Worm (Caenorhabditis elegans) whole organism, late embryonic: Measurements from ENCODE around the gene clec-164.

Source experiments
- C08G9.2 ChIP-seq: sonication (generic microtip); optimal IDR thresholded peaks from 2 replicates; lab custom pipeline; 2016; ENCODE audit warnings: mild to moderate bottlenecking, missing genetic modification characterization, moderate library complexity, missing compliant biosample characterization
- K02D7.2 ChIP-seq: sonication (generic microtip); optimal IDR thresholded peaks from 2 replicates; lab custom pipeline; 2017; ENCODE audit warnings: mild to moderate bottlenecking, missing genetic modification characterization, missing compliant biosample characterization
- T23F11.4 ChIP-seq: fragments of 200-800 bp; sonication (Bioruptor generic); optimal IDR thresholded peaks from 2 replicates; lab custom pipeline; 2018; ENCODE audit warnings: mild to moderate bottlenecking, missing genetic modification characterization, missing compliant biosample characterization
- ceh-14 ChIP-seq: sonication (generic microtip); optimal IDR thresholded peaks from 2 replicates; lab custom pipeline; 2016; ENCODE audit warnings: missing genotype, missing genetic modification characterization, missing compliant biosample characterization
- ceh-18 ChIP-seq: sonication (generic microtip); optimal IDR thresholded peaks from 2 replicates; lab custom pipeline; 2016; ENCODE audit warnings: missing genetic modification characterization, missing compliant biosample characterization
- ceh-2 ChIP-seq: sonication (generic microtip); optimal IDR thresholded peaks from 2 replicates; lab custom pipeline; 2016; ENCODE audit warnings: missing genotype, missing genetic modification characterization, missing compliant biosample characterization
- ceh-24 ChIP-seq: sonication (generic microtip); optimal IDR thresholded peaks from 2 replicates; lab custom pipeline; 2016; ENCODE audit warnings: mild to moderate bottlenecking, missing genetic modification characterization, missing compliant biosample characterization
- ceh-30 ChIP-seq: fragments of 150-350 bp; optimal IDR thresholded peaks from 2 replicates; lab custom pipeline; 2014; ENCODE audit warnings: missing biosample characterization, missing genetic modification characterization
- ceh-45 ChIP-seq: fragments of 200-800 bp; sonication (Bioruptor generic); IDR thresholded peaks from 2 replicates; pipeline ENCODE4 v1.3.6; 2022; ENCODE audit warnings: missing genetic modification reagents, missing genetic modification characterization, missing compliant biosample characterization
- ceh-9 ChIP-seq: sonication (generic microtip); optimal IDR thresholded peaks from 2 replicates; lab custom pipeline; 2016; ENCODE audit warnings: mild to moderate bottlenecking, missing genetic modification characterization, inconsistent platforms, missing compliant biosample characterization
- che-1 ChIP-seq: sonication (generic microtip); optimal IDR thresholded peaks from 2 replicates; lab custom pipeline; 2016; ENCODE audit warnings: mild to moderate bottlenecking, missing genetic modification characterization, missing compliant biosample characterization
- dve-1 ChIP-seq: sonication (generic microtip); optimal IDR thresholded peaks from 2 replicates; lab custom pipeline; 2017; ENCODE audit warnings: antibody characterized with exemption, mild to moderate bottlenecking, missing genetic modification characterization, missing compliant biosample characterization
- elt-2 ChIP-seq: sonication (generic microtip); optimal IDR thresholded peaks from 2 replicates; lab custom pipeline; 2016; ENCODE audit warnings: missing genetic modification reagents, missing genetic modification characterization, missing compliant biosample characterization
- elt-4 ChIP-seq: sonication (generic microtip); optimal IDR thresholded peaks from 2 replicates; lab custom pipeline; 2016; ENCODE audit warnings: missing genetic modification characterization, missing compliant biosample characterization
- ets-4 ChIP-seq: sonication (generic microtip); optimal IDR thresholded peaks from 2 replicates; lab custom pipeline; 2016; ENCODE audit warnings: missing genetic modification characterization, missing compliant biosample characterization
- fkh-6 ChIP-seq: sonication (generic microtip); optimal IDR thresholded peaks from 2 replicates; lab custom pipeline; 2016; ENCODE audit warnings: missing genetic modification characterization, missing compliant biosample characterization
- gmeb-2 ChIP-seq: sonication (generic microtip); optimal IDR thresholded peaks from 2 replicates; lab custom pipeline; 2016; ENCODE audit warnings: missing genetic modification characterization, inconsistent platforms, missing compliant biosample characterization
- mec-3 ChIP-seq: sonication (generic microtip); optimal IDR thresholded peaks from 2 replicates; lab custom pipeline; 2016; ENCODE audit warnings: borderline replicate concordance, missing genetic modification characterization, missing compliant biosample characterization
- nhr-11 ChIP-seq: fragments of 150-350 bp; optimal IDR thresholded peaks from 2 replicates; lab custom pipeline; 2014; ENCODE audit warnings: missing biosample characterization, missing genetic modification characterization
- nhr-232 ChIP-seq: sonication (generic microtip); optimal IDR thresholded peaks from 2 replicates; lab custom pipeline; 2016; ENCODE audit warnings: missing genetic modification characterization, missing compliant biosample characterization
- npax-4 ChIP-seq: sonication (generic microtip); optimal IDR thresholded peaks from 2 replicates; lab custom pipeline; 2016; ENCODE audit warnings: missing genetic modification characterization, missing compliant biosample characterization
- pat-9 ChIP-seq: fragments of 200-800 bp; sonication (Bioruptor generic); optimal IDR thresholded peaks from 2 replicates; lab custom pipeline; 2018; ENCODE audit warnings: mild to moderate bottlenecking, missing genetic modification characterization, moderate library complexity, missing compliant biosample characterization
- pax-1 ChIP-seq: fragments of 150-350 bp; optimal IDR thresholded peaks from 2 replicates; lab custom pipeline; 2014; ENCODE audit warnings: missing biosample characterization, missing genetic modification characterization
- pha-4 ChIP-seq: fragments of 150-350 bp; optimal IDR thresholded peaks from 2 replicates; lab custom pipeline; 2018; ENCODE audit warnings: missing biosample characterization, missing genetic modification reagents, missing genetic modification characterization
- pqm-1 ChIP-seq: sonication (generic microtip); optimal IDR thresholded peaks from 2 replicates; lab custom pipeline; 2016; ENCODE audit warnings: missing genetic modification characterization, missing compliant biosample characterization
- pros-1 ChIP-seq: fragments of 150-350 bp; optimal IDR thresholded peaks from 2 replicates; lab custom pipeline; 2014; ENCODE audit warnings: missing biosample characterization, missing genetic modification reagents, missing genetic modification characterization
- ref-2 ChIP-seq: sonication (generic microtip); optimal IDR thresholded peaks from 2 replicates; lab custom pipeline; 2016; ENCODE audit warnings: missing genetic modification characterization, missing compliant biosample characterization
- rnt-1 ChIP-seq: sonication (generic microtip); optimal IDR thresholded peaks from 2 replicates; lab custom pipeline; 2016; ENCODE audit warnings: missing genetic modification characterization, missing compliant biosample characterization
- sdc-2 ChIP-seq: sonication (generic microtip); optimal IDR thresholded peaks from 2 replicates; lab custom pipeline; 2016; ENCODE audit warnings: missing genotype, missing genetic modification characterization, missing compliant biosample characterization
- syd-9 ChIP-seq: sonication (generic microtip); optimal IDR thresholded peaks from 2 replicates; lab custom pipeline; 2016; ENCODE audit warnings: mild to moderate bottlenecking, missing genetic modification characterization, moderate library complexity, missing compliant biosample characterization
- ttx-3 ChIP-seq: sonication (generic microtip); optimal IDR thresholded peaks from 2 replicates; lab custom pipeline; 2016; ENCODE audit warnings: missing genetic modification reagents, missing genetic modification characterization, missing compliant biosample characterization
- unc-42 ChIP-seq: sonication (generic microtip); optimal IDR thresholded peaks from 2 replicates; lab custom pipeline; 2016; ENCODE audit warnings: missing genotype, missing genetic modification characterization, missing compliant biosample characterization
- unc-55 ChIP-seq: sonication (generic microtip); optimal IDR thresholded peaks from 2 replicates; lab custom pipeline; 2017; ENCODE audit warnings: missing biosample characterization, missing genetic modification reagents, missing genetic modification characterization
- unc-86 ChIP-seq: sonication (generic microtip); optimal IDR thresholded peaks from 2 replicates; lab custom pipeline; 2016; ENCODE audit warnings: missing genetic modification characterization, missing compliant biosample characterization
- ztf-16 ChIP-seq: sonication (generic microtip); optimal IDR thresholded peaks from 2 replicates; lab custom pipeline; 2017; ENCODE audit warnings: missing genetic modification characterization, missing compliant biosample characterization

The clec-164 gene

DNA sequence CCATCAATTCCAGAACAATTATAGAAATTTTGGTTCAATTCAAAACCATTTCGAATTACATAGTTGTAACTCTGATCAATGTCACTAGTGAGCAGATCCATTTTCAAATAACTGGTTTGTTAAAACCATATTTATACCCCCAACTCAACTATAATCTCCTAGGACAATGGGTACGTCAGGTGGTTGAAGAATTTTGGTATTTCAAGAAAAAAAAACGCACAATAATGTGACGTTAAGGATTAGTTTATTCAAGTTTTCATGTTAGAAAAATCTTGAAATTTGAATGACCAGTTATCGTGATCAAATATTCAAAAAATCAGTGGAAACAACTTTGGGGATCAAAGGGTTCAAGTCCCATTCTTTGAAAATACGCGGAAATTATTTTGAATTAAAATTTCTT lies 14.5 kb downstream of the clec-164 start, which contains the start of gene srt-24:
srt-24 (minus strand) TSS at position 101 of the 400 bp plus-strand sequence.
- no peak for TF ChIP-seq ceh-14 (tag; lab: Kevin White, UChicago)
- no peak for TF ChIP-seq ttx-3
- TF ChIP-seq npax-4 (tag; lab: Kevin White, UChicago) = no peak
- TF ChIP-seq pros-1 = no peak
- no peak for TF ChIP-seq dve-1 (tag; lab: Kevin White, UChicago)
- TF ChIP-seq ceh-24 (tag; lab: Kevin White, UChicago) = no peak

DNA sequence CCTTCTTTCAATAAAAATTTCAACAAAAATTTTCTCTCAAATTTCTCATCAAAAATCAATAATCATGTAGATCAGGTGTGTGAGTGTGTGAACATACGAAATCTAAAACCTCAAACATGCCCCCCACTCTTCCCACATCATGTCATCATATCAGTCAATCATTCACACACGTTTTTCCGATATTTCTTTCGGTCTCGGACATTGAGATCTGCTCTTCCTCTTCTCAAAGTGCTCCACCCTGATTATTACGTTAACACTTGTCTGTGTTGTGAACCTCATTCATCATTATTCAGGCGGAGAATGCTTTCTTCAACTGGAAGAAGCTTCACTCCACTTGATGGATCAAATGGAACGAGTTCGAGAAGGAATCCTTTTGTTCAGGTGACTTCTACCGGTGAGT lies 20.0 kb downstream of the clec-164 start, which contains the start of gene kvs-5:
kvs-5 (plus strand) TSS at position 301 of the 400 bp plus-strand sequence.
- peak; percentile 47 for TF ChIP-seq unc-55
- TF ChIP-seq ttx-3 = no peak
- TF ChIP-seq elt-4 (tag; lab: Kevin White, UChicago) = no peak

DNA sequence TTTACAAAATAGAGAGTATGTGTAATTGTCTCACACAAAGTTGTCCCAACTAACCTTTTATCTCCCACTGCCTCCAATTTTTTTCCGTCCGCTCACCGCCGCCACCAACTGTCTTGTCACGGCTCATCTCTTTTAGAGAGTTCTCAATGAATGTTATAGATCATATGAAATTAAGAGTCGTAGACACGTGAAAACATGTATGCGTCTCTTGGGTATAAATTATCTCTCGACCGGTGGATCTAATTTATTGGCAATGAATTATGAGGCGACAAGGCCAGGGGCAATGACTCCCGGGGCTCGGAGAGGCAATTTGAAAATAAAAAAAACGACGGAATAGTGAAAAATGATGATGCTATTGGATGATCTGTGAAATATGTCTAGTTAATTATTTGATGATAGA lies 24.3 kb downstream of the clec-164 start:
- no peak for TF ChIP-seq ets-4
- peak; percentile 94 for TF ChIP-seq unc-55

DNA sequence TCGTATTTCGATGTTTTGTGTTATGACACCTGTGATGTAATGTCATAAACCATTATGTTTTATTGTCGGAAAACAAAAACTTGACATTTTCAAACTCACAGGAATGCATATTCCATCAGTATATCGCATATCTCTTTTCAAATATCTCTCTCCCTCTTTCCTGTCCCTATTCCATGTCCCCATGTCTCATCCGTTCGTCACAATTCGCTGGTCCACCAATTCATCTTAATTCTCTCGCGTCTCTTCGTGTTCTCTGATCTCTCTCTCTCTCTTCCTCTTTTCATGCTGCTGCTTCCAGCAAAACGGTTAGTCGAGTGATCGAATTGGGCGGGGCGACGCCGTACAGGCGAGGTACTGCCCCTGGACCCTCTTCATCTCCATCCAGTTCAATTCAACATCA lies 25.4 kb downstream of the clec-164 start:
- TF ChIP-seq ref-2 (tag; lab: Kevin White, UChicago) = peak; percentile 40
- TF ChIP-seq ets-4 = no peak
- peak; percentile 67 for TF ChIP-seq unc-55

DNA sequence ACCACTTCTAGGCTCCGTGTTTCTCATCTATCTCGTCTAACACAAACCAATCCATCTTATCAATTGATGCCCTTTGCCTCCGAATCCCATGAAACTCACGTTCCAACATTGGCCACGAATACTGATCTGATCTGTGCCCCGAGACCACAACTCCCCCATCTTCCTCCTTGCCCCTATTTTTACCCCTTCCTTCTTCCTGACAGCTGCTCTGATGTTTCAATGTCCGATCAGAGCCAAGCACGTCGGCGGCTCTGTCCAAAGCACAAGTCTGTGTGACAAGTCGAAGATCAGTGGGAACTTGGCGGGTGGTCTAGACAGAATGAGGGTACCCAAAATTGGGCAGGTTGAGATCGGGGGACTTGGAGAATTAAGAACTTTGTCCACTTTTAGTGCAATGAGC lies 29.9 kb downstream of the clec-164 start:
- TF ChIP-seq unc-86 (tag; lab: Kevin White, UChicago) (no peak), pros-1 (no peak), ztf-16 (tag; lab: Kevin White, UChicago) (no peak), fkh-6 (tag; lab: Kevin White, UChicago) (no peak), gmeb-2 (tag; lab: Kevin White, UChicago) (no peak), pax-1 (no peak)

DNA sequence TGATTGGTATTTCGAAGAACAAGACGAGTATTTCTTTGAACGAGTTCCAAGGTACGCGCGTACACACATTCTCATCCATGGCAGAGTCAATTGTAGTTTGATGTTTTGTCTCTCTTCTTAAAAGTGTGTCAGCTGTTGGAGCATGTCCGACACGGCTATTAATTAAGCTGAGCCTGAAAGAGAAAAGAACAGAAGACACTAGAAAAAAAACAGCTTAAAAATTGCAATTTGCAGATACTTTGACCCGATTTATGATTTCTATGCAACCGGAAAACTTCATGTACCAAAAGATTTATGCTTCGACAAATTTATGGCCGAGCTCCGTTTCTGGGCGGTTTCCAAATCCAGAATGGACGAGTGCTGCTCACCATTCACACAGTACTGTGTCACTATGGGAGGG lies 33.1 kb downstream of the clec-164 start:
- TF ChIP-seq ceh-2 (no peak), syd-9 (tag; lab: Kevin White, UChicago) (no peak), npax-4 (tag; lab: Kevin White, UChicago) (no peak), ceh-30 (no peak), ets-4 (no peak), ceh-18 (tag; lab: Kevin White, UChicago) (no peak), pat-9 (tag; lab: Kevin White, UChicago) (no peak), pqm-1 (tag; lab: Kevin White, UChicago) (no peak), mec-3 (tag; lab: Kevin White, UChicago) (no peak), nhr-232 (tag; lab: Kevin White, UChicago) (no peak), K02D7.2 (no peak), rnt-1 (tag; lab: Kevin White, UChicago) (no peak)

DNA sequence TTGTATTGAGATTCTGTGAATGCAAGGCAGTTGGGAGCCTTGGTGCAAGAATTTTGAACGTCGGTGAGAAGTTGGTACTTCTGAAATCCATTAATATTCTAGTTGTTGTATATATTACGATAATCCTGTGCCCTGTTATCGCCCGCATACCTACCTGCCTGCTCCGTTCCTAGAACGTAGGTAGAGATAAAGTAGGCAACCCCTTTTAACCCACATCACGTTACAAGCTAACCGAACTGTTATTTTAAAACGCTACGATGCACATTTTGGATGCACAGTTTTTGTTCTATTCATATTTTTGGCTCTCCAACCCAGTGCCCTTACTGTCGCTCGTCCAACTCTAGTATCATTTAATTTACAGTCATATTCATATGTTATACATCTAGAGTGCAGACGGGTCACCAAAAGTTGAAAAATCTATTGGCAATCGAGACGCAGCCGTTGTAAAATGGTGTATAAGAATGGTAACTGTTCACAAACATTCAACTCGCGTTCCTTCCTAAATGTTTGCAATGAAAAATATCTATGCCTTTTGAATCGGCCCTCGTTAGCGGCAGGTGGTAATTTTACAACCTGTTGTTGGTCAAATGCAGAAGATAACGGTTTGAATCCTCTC lies 38.0 kb downstream of the clec-164 start:
- no peak for TF ChIP-seq npax-4 (tag; lab: Kevin White, UChicago)
- no peak for TF ChIP-seq ceh-24 (tag; lab: Kevin White, UChicago)
- no peak for TF ChIP-seq C08G9.2 (tag; lab: Kevin White, UChicago)
- TF ChIP-seq elt-2 (tag; lab: Kevin White, UChicago) = no peak
- no peak for TF ChIP-seq che-1 (tag; lab: Kevin White, UChicago)
- no peak for TF ChIP-seq nhr-11 (tag; lab: Kevin White, UChicago)
- TF ChIP-seq ceh-45 = no peak
- TF ChIP-seq unc-42 (tag; lab: Kevin White, UChicago) = no peak
- TF ChIP-seq ceh-30 = no peak
- no peak for TF ChIP-seq syd-9 (tag; lab: Kevin White, UChicago)
- TF ChIP-seq T23F11.4 = no peak
- TF ChIP-seq ceh-9 (tag; lab: Kevin White, UChicago) = no peak
- no peak for TF ChIP-seq sdc-2
- TF ChIP-seq pha-4 = no peak
